Worm (Caenorhabditis elegans) whole organism, L3 larva: Measurements from ENCODE around the gene F14D2.19.

ENCODE experiments used
- ZK546.5 ChIP-seq: sonication (generic microtip); optimal IDR thresholded peaks from 2 replicates; lab custom pipeline; 2017; ENCODE audit warnings: missing biosample characterization, missing genetic modification characterization
- aly-2 ChIP-seq: fragments of 150-350 bp; optimal IDR thresholded peaks from 2 replicates; lab custom pipeline; 2014; ENCODE audit warnings: missing biosample characterization, missing genetic modification characterization
- ceh-82 ChIP-seq: fragments of 150-350 bp; optimal IDR thresholded peaks from 2 replicates; lab custom pipeline; 2014; ENCODE audit warnings: missing biosample characterization, missing genetic modification characterization
- ceh-9 ChIP-seq: sonication (generic microtip); optimal IDR thresholded peaks from 2 replicates; lab custom pipeline; 2018; ENCODE audit warnings: missing biosample characterization, missing genetic modification characterization
- elt-1 ChIP-seq: fragments of 150-350 bp; optimal IDR thresholded peaks from 2 replicates; lab custom pipeline; 2014; ENCODE audit warnings: missing biosample characterization, missing genetic modification characterization
- fkh-10 ChIP-seq: sonication (generic microtip); optimal IDR thresholded peaks from 2 replicates; lab custom pipeline; 2017; ENCODE audit warnings: missing biosample characterization, missing genetic modification reagents, missing genetic modification characterization
- fos-1 ChIP-seq: fragments of 150-350 bp; optimal IDR thresholded peaks from 2 replicates; lab custom pipeline; 2014; ENCODE audit warnings: missing biosample characterization, missing genetic modification characterization
- lsy-12 ChIP-seq: sonication (generic microtip); optimal IDR thresholded peaks from 2 replicates; lab custom pipeline; 2016; ENCODE audit warnings: mild to moderate bottlenecking, missing genetic modification characterization, missing compliant biosample characterization
- mdl-1 ChIP-seq: fragments of 150-350 bp; optimal IDR thresholded peaks from 2 replicates; lab custom pipeline; 2014; ENCODE audit warnings: missing biosample characterization, missing genetic modification characterization
- nhr-11 ChIP-seq: fragments of 150-350 bp; optimal IDR thresholded peaks from 2 replicates; lab custom pipeline; 2014; ENCODE audit warnings: missing biosample characterization, missing genetic modification characterization
- nhr-77 ChIP-seq: fragments of 150-350 bp; optimal IDR thresholded peaks from 2 replicates; lab custom pipeline; 2014; ENCODE audit warnings: missing biosample characterization, missing genetic modification characterization
- pha-4 ChIP-seq: fragments of 150-350 bp; optimal IDR thresholded peaks from 2 replicates; lab custom pipeline; 2014; ENCODE audit warnings: missing biosample characterization, missing genetic modification reagents, missing genetic modification characterization
- tbx-2 ChIP-seq: sonication (generic microtip); optimal IDR thresholded peaks from 2 replicates; lab custom pipeline; 2016; ENCODE audit warnings: mild to moderate bottlenecking, missing genetic modification characterization, missing compliant biosample characterization

DNA sequence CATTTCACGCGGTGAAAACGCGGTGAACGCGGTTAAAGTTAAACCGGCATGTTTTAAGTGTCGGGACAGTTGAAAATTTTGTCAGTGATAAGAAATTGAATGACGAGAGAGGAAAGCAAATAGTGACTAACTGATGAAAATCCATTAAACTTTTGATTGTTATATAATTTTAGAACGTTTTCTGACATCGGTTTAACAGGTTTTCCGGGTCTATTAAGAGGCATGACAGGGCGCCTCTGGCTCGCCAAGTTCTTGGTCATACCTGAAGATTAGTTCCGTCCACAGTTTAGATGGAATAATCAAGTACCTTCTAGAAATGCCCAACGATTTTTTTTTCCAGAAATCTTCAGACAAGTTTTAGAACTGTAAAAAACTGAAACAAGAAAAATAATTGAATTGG lies 13.8 kb downstream of the F14D2.19 start, which contains the start of gene Y46D2A.2:
- TF ChIP-seq mdl-1 (tag; lab: Kevin White, UChicago) (no peak), ZK546.5 (no peak), nhr-11 (no peak), nhr-77 (tag; lab: Kevin White, UChicago) (no peak), pha-4 (no peak), fos-1 (no peak), ceh-82 (tag; lab: Kevin White, UChicago) (no peak), fkh-10 (GFP tag; lab: Kevin White, UChicago) (no peak), elt-1 (tag; lab: Kevin White, UChicago) (no peak), ceh-9 (tag; lab: Kevin White, UChicago) (no peak), aly-2 (tag; lab: Kevin White, UChicago) (no peak), lsy-12 (tag; lab: Kevin White, UChicago) (no peak), tbx-2 (tag; lab: Kevin White, UChicago) (no peak)
